Worm (Caenorhabditis elegans) whole organism, young adult: ENCODE measurements around the gene ZK228.4.

Experiments
- B0035.1 ChIP-seq: sonication (generic microtip); optimal IDR thresholded peaks from 2 replicates; lab custom pipeline; 2016; ENCODE audit warnings: missing genetic modification characterization, mild to moderate bottlenecking, missing compliant biosample characterization, missing genotype, missing genetic modification reagents
- C06A6.2 ChIP-seq: fragments of 200-800 bp; sonication (Bioruptor generic); conservative IDR thresholded peaks from 2 replicates; pipeline ENCODE4 v1.3.6; 2022; ENCODE audit warnings: missing genetic modification characterization, missing compliant biosample characterization
- C17E4.6 ChIP-seq: fragments of 200-800 bp; sonication (Bioruptor generic); IDR thresholded peaks from 2 replicates; pipeline ENCODE4 v1.3.6; 2022; ENCODE audit warnings: missing genetic modification reagents, missing genetic modification characterization, missing compliant biosample characterization
- F23B12.7 ChIP-seq: sonication (generic microtip); optimal IDR thresholded peaks from 2 replicates; lab custom pipeline; 2017; ENCODE audit warnings: missing genetic modification characterization, mild to moderate bottlenecking, missing compliant biosample characterization, antibody characterized with exemption, moderate library complexity; ENCODE audit not compliant: insufficient read depth
- F39B2.1 ChIP-seq: fragments of 200-800 bp; sonication (Bioruptor generic); IDR thresholded peaks from 2 replicates; pipeline ENCODE4 v1.3.6; 2022; ENCODE audit warnings: missing genetic modification reagents, missing genetic modification characterization, missing compliant biosample characterization
- F52B5.7 ChIP-seq: sonication (generic microtip); optimal IDR thresholded peaks from 2 replicates; lab custom pipeline; 2016; ENCODE audit warnings: mild to moderate bottlenecking, missing genetic modification characterization, missing compliant biosample characterization
- K12H6.12 ChIP-seq: fragments of 200-800 bp; sonication (Bioruptor generic); optimal IDR thresholded peaks from 2 replicates; lab custom pipeline; 2018; ENCODE audit warnings: mild to moderate bottlenecking, missing genetic modification characterization, missing compliant biosample characterization
- Y53F4B.3 ChIP-seq: fragments of 200-800 bp; sonication (Bioruptor generic); IDR thresholded peaks from 2 replicates; pipeline ENCODE4 v1.3.6; 2022; ENCODE audit warnings: missing genetic modification reagents, missing genetic modification characterization, missing compliant biosample characterization
- Y67H2A.10 ChIP-seq: fragments of 200-800 bp; sonication (Bioruptor generic); conservative IDR thresholded peaks from 2 replicates; pipeline ENCODE4 v1.3.6; 2022; ENCODE audit warnings: missing genetic modification reagents, missing genetic modification characterization, missing compliant biosample characterization
- Y79H2A.3 ChIP-seq: fragments of 200-800 bp; sonication (Bioruptor generic); conservative IDR thresholded peaks from 2 replicates; pipeline ENCODE4 v1.3.6; 2022; ENCODE audit warnings: missing genetic modification reagents, missing genetic modification characterization, missing compliant biosample characterization
- Y95B8A.8 ChIP-seq: fragments of 200-800 bp; sonication (Bioruptor generic); IDR thresholded peaks from 2 replicates; pipeline ENCODE4 v1.3.6; 2022; ENCODE audit warnings: missing genetic modification reagents, missing genetic modification characterization, missing compliant biosample characterization
- ZK185.1 ChIP-seq: sonication (generic microtip); optimal IDR thresholded peaks from 2 replicates; lab custom pipeline; 2016; ENCODE audit warnings: mild to moderate bottlenecking, missing genetic modification characterization, missing compliant biosample characterization; ENCODE audit not compliant: poor library complexity, severe bottlenecking
- aptf-3 ChIP-seq: fragments of 200-800 bp; sonication (Bioruptor generic); IDR thresholded peaks from 2 replicates; pipeline ENCODE4 v1.3.6; 2022; ENCODE audit warnings: missing genetic modification characterization, missing compliant biosample characterization
- athp-1 ChIP-seq: sonication (generic microtip); optimal IDR thresholded peaks from 2 replicates; lab custom pipeline; 2017; ENCODE audit warnings: mild to moderate bottlenecking, missing genetic modification characterization, missing compliant biosample characterization
- attf-3 ChIP-seq: fragments of 200-800 bp; sonication (Bioruptor generic); conservative IDR thresholded peaks from 2 replicates; pipeline ENCODE4 v1.3.6; 2022; ENCODE audit warnings: missing genetic modification reagents, missing genetic modification characterization, missing compliant biosample characterization
- attf-5 ChIP-seq: fragments of 200-800 bp; sonication (Bioruptor generic); optimal IDR thresholded peaks from 2 replicates; lab custom pipeline; 2018; ENCODE audit warnings: mild to moderate bottlenecking, missing genetic modification characterization, missing compliant biosample characterization
- ccch-3 ChIP-seq: fragments of 200-800 bp; sonication (Bioruptor generic); optimal IDR thresholded peaks from 2 replicates; lab custom pipeline; 2018; ENCODE audit warnings: mild to moderate bottlenecking, missing genetic modification characterization, missing compliant biosample characterization
- ceh-40 ChIP-seq: fragments of 200-800 bp; sonication (Bioruptor generic); IDR thresholded peaks from 2 replicates; pipeline ENCODE4 v1.3.6; 2022; ENCODE audit warnings: missing genetic modification characterization, missing compliant biosample characterization
- ceh-79 ChIP-seq: sonication (generic microtip); optimal IDR thresholded peaks from 2 replicates; lab custom pipeline; 2017; ENCODE audit warnings: mild to moderate bottlenecking, missing genetic modification characterization, missing compliant biosample characterization
- egl-18 ChIP-seq: fragments of 200-800 bp; sonication (Bioruptor generic); IDR thresholded peaks from 2 replicates; pipeline ENCODE4 v1.3.6; 2022; ENCODE audit warnings: missing genetic modification reagents, missing genetic modification characterization, missing compliant biosample characterization
- egl-44 ChIP-seq: fragments of 200-800 bp; sonication (Bioruptor generic); IDR thresholded peaks from 2 replicates; pipeline ENCODE4 v1.3.6; 2022; ENCODE audit warnings: missing genetic modification reagents, missing genetic modification characterization, missing compliant biosample characterization
- him-1 ChIP-seq: sonication (generic microtip); optimal IDR thresholded peaks from 2 replicates; lab custom pipeline; 2016; ENCODE audit warnings: missing genotype, missing genetic modification reagents, missing genetic modification characterization, missing compliant biosample characterization
- hlh-12 ChIP-seq: sonication (generic microtip); optimal IDR thresholded peaks from 2 replicates; lab custom pipeline; 2016; ENCODE audit warnings: missing genetic modification characterization, missing compliant biosample characterization
- hmg-1.2 ChIP-seq: fragments of 200-800 bp; sonication (Bioruptor generic); IDR thresholded peaks from 2 replicates; pipeline ENCODE4 v1.3.6; 2022; ENCODE audit warnings: missing genetic modification reagents, missing genetic modification characterization, missing compliant biosample characterization
- lag-1 ChIP-seq: fragments of 200-800 bp; sonication (Bioruptor generic); IDR thresholded peaks from 2 replicates; pipeline ENCODE4 v1.3.6; 2022; ENCODE audit warnings: missing genetic modification reagents, missing genetic modification characterization, missing compliant biosample characterization
- let-607 ChIP-seq, 2 experiments: fragments of 200-800 bp in 1 of 2; sonication (Bioruptor generic) in 1 of 2; sonication (generic microtip) in 1 of 2; optimal IDR thresholded peaks; 2 replicates each; lab custom pipeline; 2016 to 2018; ENCODE audit warnings: mild to moderate bottlenecking in 2 of 2, missing compliant biosample characterization in 2 of 2, missing genetic modification characterization in 2 of 2, moderate library complexity in 2 of 2, missing genotype in 1 of 2
- lin-35 ChIP-seq, 3 experiments: fragments of 150-350 bp in 2 of 3; sonication (generic microtip) in 1 of 3; optimal IDR thresholded peaks; 2 replicates each; lab custom pipeline; 2014 to 2018; ENCODE audit warnings: missing biosample characterization in 3 of 3, missing genetic modification characterization in 3 of 3, missing genetic modification reagents in 3 of 3
- madf-10 ChIP-seq: sonication (generic microtip); optimal IDR thresholded peaks from 2 replicates; lab custom pipeline; 2016; ENCODE audit warnings: mild to moderate bottlenecking, missing genetic modification characterization, missing compliant biosample characterization
- mel-28 ChIP-seq: sonication (generic microtip); optimal IDR thresholded peaks from 2 replicates; lab custom pipeline; 2016; ENCODE audit warnings: borderline replicate concordance, mild to moderate bottlenecking, missing genetic modification characterization, missing compliant biosample characterization
- nfyb-1 ChIP-seq: fragments of 200-800 bp; sonication (Bioruptor generic); IDR thresholded peaks from 2 replicates; pipeline ENCODE4 v1.3.6; 2022; ENCODE audit warnings: missing genetic modification reagents, missing genetic modification characterization, missing compliant biosample characterization
- pha-4 ChIP-seq: fragments of 150-350 bp; sonication (generic microtip); optimal IDR thresholded peaks from 2 replicates; lab custom pipeline; 2014; ENCODE audit warnings: missing biosample characterization, missing genetic modification reagents, missing genetic modification characterization
- rec-8 ChIP-seq, 2 experiments: sonication (generic microtip); optimal IDR thresholded peaks; 2 replicates each; lab custom pipeline; 2016; ENCODE audit warnings: mild to moderate bottlenecking in 2 of 2, missing genetic modification characterization in 2 of 2, missing genetic modification reagents in 2 of 2, missing genotype in 2 of 2, missing biosample characterization in 1 of 2, missing compliant biosample characterization in 1 of 2, moderate library complexity in 1 of 2
- sea-2 ChIP-seq: fragments of 200-800 bp; sonication (Bioruptor generic); IDR thresholded peaks from 2 replicates; pipeline ENCODE4 v1.3.6; 2022; ENCODE audit warnings: missing genetic modification characterization, missing compliant biosample characterization
- tlf-1 ChIP-seq: fragments of 200-800 bp; sonication (Bioruptor generic); optimal IDR thresholded peaks from 2 replicates; lab custom pipeline; 2018; ENCODE audit warnings: mild to moderate bottlenecking, missing genetic modification characterization, missing compliant biosample characterization
- unc-62 ChIP-seq: fragments of 150-350 bp; optimal IDR thresholded peaks from 2 replicates; lab custom pipeline; 2014; ENCODE audit warnings: missing biosample characterization, missing genetic modification reagents, missing genetic modification characterization
- zim-3 ChIP-seq: sonication (generic microtip); optimal IDR thresholded peaks from 2 replicates; lab custom pipeline; 2017; ENCODE audit warnings: mild to moderate bottlenecking, missing genetic modification characterization, moderate library complexity, missing compliant biosample characterization
- ztf-25 ChIP-seq: fragments of 200-800 bp; sonication (Bioruptor generic); IDR thresholded peaks from 2 replicates; pipeline ENCODE4 v1.3.6; 2022; ENCODE audit warnings: missing genetic modification reagents, missing genetic modification characterization, missing compliant biosample characterization

Gene ZK228.4

DNA sequence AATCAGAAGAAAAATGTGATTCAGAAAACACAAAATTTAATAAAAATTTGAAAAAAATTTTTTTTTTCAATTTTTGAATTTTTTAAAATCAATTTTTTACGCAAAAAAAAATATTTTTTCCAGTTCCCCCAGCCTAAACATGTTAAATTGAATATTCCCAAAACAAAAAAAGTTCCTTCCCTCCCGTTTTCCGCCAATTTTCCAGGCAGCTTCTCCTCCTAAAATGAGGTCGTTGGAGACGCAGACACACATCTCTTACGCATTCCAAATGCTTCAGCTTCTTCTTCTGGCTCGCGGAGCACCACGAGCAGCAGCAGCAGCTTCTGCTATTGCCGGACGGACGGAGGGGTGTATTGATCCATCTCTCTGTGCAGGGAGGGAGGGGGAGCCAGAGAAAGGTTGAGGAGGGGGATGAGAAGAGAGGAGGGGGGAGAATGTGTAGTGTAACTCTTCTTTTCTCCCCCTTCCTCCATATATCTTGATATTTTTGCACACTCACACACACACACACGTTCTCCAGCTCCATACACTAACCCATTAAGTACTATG is 27.8 kb downstream of the ZK228.4 start (continued):
- TF ChIP-seq lin-35 (GFP tag; optimal IDR thresholded peaks at IDR 0.05; lab: Kevin White, UChicago) (peak in 1 of 3 experiments; percentile 47), K12H6.12 (tag; lab: Kevin White, UChicago) (peak; percentile 90), hmg-1.2 (GFP tag; lab: Robert Waterston, UW) (no peak), F23B12.7 (tag; lab: Kevin White, UChicago) (no peak), attf-3 (GFP tag; lab: Robert Waterston, UW) (no peak), Y95B8A.8 (GFP tag; lab: Robert Waterston, UW) (no peak), C06A6.2 (GFP tag; lab: Robert Waterston, UW) (no peak), ZK185.1 (no peak), unc-62 (no peak), zim-3 (tag; lab: Kevin White, UChicago) (no peak), nfyb-1 (GFP tag; lab: Robert Waterston, UW) (no peak), him-1 (no peak), egl-44 (no peak), ceh-40 (GFP tag; lab: Robert Waterston, UW) (no peak), rec-8 (tag; optimal IDR thresholded peaks at IDR 0.05; lab: Kevin White, UChicago) (no peak), Y53F4B.3 (GFP tag; lab: Robert Waterston, UW) (no peak), Y67H2A.10 (GFP tag; lab: Robert Waterston, UW) (no peak), pha-4 (tag; lab: Kevin White, UChicago) (no peak), attf-5 (peak; percentile 4), madf-10 (tag; lab: Kevin White, UChicago) (no peak), F52B5.7 (tag; lab: Kevin White, UChicago) (no peak), lag-1 (GFP tag; lab: Robert Waterston, UW) (no peak), ccch-3 (GFP tag; lab: Kevin White, UChicago) (no peak), C17E4.6 (no peak)

DNA sequence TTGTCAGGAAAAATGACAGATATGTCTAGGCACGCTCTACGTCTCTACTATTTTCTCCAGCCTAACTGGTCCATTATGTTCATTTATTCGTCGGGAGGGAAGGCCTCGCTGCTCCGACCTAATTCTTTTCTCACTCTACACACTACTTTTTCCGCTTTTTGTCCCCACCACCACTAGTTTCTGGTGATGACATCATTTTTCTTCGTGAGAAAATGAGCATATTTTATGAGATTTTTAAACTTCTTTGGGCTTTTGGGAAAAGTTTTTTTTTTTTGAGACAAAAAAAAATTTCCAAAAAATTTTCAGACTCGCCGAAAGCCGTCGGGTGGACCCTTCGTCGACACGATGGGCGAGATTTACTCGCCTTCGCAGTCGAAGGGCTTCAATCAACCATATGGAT is 29.4 kb downstream of the ZK228.4 start, which contains the start of gene slo-1:
slo-1 (plus strand) TSS at position 301 of the 400 bp plus-strand sequence.
- no peak for TF ChIP-seq let-607 (tag; optimal IDR thresholded peaks at IDR 0.05; lab: Kevin White, UChicago)
- no peak for TF ChIP-seq sea-2 (GFP tag; lab: Robert Waterston, UW)
- no peak for TF ChIP-seq athp-1 (tag; lab: Kevin White, UChicago)
- no peak for TF ChIP-seq hlh-12 (tag; lab: Kevin White, UChicago)
- no peak for TF ChIP-seq lin-35 (GFP tag; optimal IDR thresholded peaks at IDR 0.05; lab: Kevin White, UChicago)
- no peak for TF ChIP-seq ceh-79 (tag; lab: Kevin White, UChicago)
- TF ChIP-seq C06A6.2 (GFP tag; lab: Robert Waterston, UW), result no peak
- TF ChIP-seq mel-28 (tag; lab: Kevin White, UChicago), result no peak
- TF ChIP-seq B0035.1 (tag; lab: Kevin White, UChicago), result no peak
- TF ChIP-seq tlf-1 (GFP tag; lab: Kevin White, UChicago), result no peak
- TF ChIP-seq aptf-3 (GFP tag; lab: Robert Waterston, UW), result no peak
- no peak for TF ChIP-seq ztf-25 (GFP tag; lab: Robert Waterston, UW)
- TF ChIP-seq, all 124 proteins: peak for 0

DNA sequence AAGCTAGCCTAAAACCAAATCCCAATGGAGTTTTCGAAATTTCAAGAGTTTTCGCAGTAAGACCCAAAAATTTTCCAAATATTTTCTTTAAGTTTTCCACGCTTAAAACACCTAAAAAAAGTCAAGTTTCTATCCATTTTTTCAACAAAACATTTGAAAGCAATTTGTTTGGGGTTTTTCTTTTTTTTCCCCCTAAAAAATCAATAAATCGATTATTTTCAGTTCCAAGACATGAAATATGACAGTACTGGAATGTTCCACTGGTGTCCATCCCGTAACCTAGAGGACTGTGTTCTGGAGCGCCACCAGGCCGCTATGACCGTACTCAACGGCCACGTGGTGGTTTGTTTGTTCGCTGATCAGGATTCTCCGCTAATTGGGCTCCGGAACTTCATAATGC is 42.0 kb downstream of the ZK228.4 start:
- TF ChIP-seq F39B2.1 (GFP tag; lab: Robert Waterston, UW) (no peak), Y79H2A.3 (GFP tag; lab: Robert Waterston, UW) (no peak), egl-18 (GFP tag; lab: Robert Waterston, UW) (no peak)
